Worm (Caenorhabditis elegans) whole organism, late embryonic: ENCODE measurements around the gene T02H6.8.

Source experiments
- F13H6.1 ChIP-seq: sonication (generic microtip); optimal IDR thresholded peaks from 2 replicates; lab custom pipeline; 2016; ENCODE audit warnings: missing genetic modification characterization, missing compliant biosample characterization
- ama-1 ChIP-seq: fragments of 150-350 bp; optimal IDR thresholded peaks from 2 replicates; lab custom pipeline; 2014
- ceh-14 ChIP-seq: sonication (generic microtip); optimal IDR thresholded peaks from 2 replicates; lab custom pipeline; 2016; ENCODE audit warnings: missing genotype, missing genetic modification characterization, missing compliant biosample characterization
- dve-1 ChIP-seq: sonication (generic microtip); optimal IDR thresholded peaks from 2 replicates; lab custom pipeline; 2017; ENCODE audit warnings: antibody characterized with exemption, mild to moderate bottlenecking, missing genetic modification characterization, missing compliant biosample characterization
- elt-2 ChIP-seq: sonication (generic microtip); optimal IDR thresholded peaks from 2 replicates; lab custom pipeline; 2016; ENCODE audit warnings: missing genetic modification reagents, missing genetic modification characterization, missing compliant biosample characterization
- ets-4 ChIP-seq: sonication (generic microtip); optimal IDR thresholded peaks from 2 replicates; lab custom pipeline; 2016; ENCODE audit warnings: missing genetic modification characterization, missing compliant biosample characterization
- eyg-1 ChIP-seq: sonication (generic microtip); optimal IDR thresholded peaks from 2 replicates; lab custom pipeline; 2016; ENCODE audit warnings: missing genotype, missing genetic modification characterization, missing compliant biosample characterization
- fax-1 ChIP-seq: sonication (generic microtip); optimal IDR thresholded peaks from 2 replicates; lab custom pipeline; 2016; ENCODE audit warnings: missing genotype, missing genetic modification characterization, missing compliant biosample characterization
- hlh-13 ChIP-seq: fragments of 200-800 bp; sonication (Bioruptor generic); optimal IDR thresholded peaks from 2 replicates; lab custom pipeline; 2018; ENCODE audit warnings: mild to moderate bottlenecking, missing genetic modification characterization, missing compliant biosample characterization
- nfya-1 ChIP-seq: sonication (generic microtip); optimal IDR thresholded peaks from 2 replicates; lab custom pipeline; 2017; ENCODE audit warnings: missing genetic modification characterization, mild to moderate bottlenecking, missing compliant biosample characterization, antibody characterized with exemption, moderate library complexity
- rnt-1 ChIP-seq: sonication (generic microtip); optimal IDR thresholded peaks from 2 replicates; lab custom pipeline; 2016; ENCODE audit warnings: missing genetic modification characterization, missing compliant biosample characterization
- sox-2 ChIP-seq: fragments of 200-800 bp; sonication (Bioruptor generic); IDR thresholded peaks from 2 replicates; pipeline ENCODE4 v1.3.6; 2022; ENCODE audit warnings: missing genetic modification reagents, missing genetic modification characterization, missing compliant biosample characterization
- tbx-2 ChIP-seq: sonication (generic microtip); optimal IDR thresholded peaks from 2 replicates; lab custom pipeline; 2016; ENCODE audit warnings: missing genetic modification characterization, missing compliant biosample characterization
- ztf-16 ChIP-seq: sonication (generic microtip); optimal IDR thresholded peaks from 2 replicates; lab custom pipeline; 2017; ENCODE audit warnings: missing genetic modification characterization, missing compliant biosample characterization

- TF ChIP-seq ets-4 (tag; lab: Kevin White, UChicago) = no peak
- no peak for TF ChIP-seq F13H6.1 (tag; lab: Kevin White, UChicago)
- TF ChIP-seq ztf-16 (tag; lab: Kevin White, UChicago) = no peak
- no peak for TF ChIP-seq sox-2 (GFP tag; lab: Robert Waterston, UW)
- no peak for TF ChIP-seq dve-1 (tag; lab: Kevin White, UChicago)
- TF ChIP-seq rnt-1 (tag; lab: Kevin White, UChicago) = no peak
- no peak for TF ChIP-seq hlh-13 (GFP tag; lab: Kevin White, UChicago)
- TF ChIP-seq tbx-2 (tag; lab: Kevin White, UChicago) = no peak
- TF ChIP-seq eyg-1 (tag; lab: Kevin White, UChicago) = no peak
- no peak for TF ChIP-seq elt-2 (tag; lab: Kevin White, UChicago)
- TF ChIP-seq nfya-1 = no peak
- no peak for TF ChIP-seq ceh-14 (tag; lab: Kevin White, UChicago)
- no peak for TF ChIP-seq ama-1 (lab: Kevin White, UChicago)
- TF ChIP-seq fax-1 (tag; lab: Kevin White, UChicago) = no peak
Observed at ce11 chrII:729931-730330, 49.3 kb downstream of the T02H6.8 start.
